Worm (Caenorhabditis elegans) whole organism, midembryonic: ENCODE results near the gene T01B10.5.

Experiments
- T22C8.4 ChIP-seq: fragments of 200-800 bp; sonication (Bioruptor generic); IDR thresholded peaks from 2 replicates; pipeline ENCODE4 v1.3.6; 2022; ENCODE audit warnings: missing genetic modification characterization, missing compliant biosample characterization
- flt-1 ChIP-seq: fragments of 200-800 bp; sonication (Bioruptor generic); IDR thresholded peaks from 2 replicates; pipeline ENCODE4 v1.3.6; 2022; ENCODE audit warnings: missing genetic modification characterization, missing compliant biosample characterization
- tab-1 ChIP-seq: fragments of 200-800 bp; sonication (Bioruptor generic); IDR thresholded peaks from 2 replicates; pipeline ENCODE4 v1.3.6; 2022; ENCODE audit warnings: missing genetic modification characterization, missing compliant biosample characterization
- ztf-23 ChIP-seq: fragments of 200-800 bp; sonication (Bioruptor generic); IDR thresholded peaks from 2 replicates; pipeline ENCODE4 v1.3.6; 2022; ENCODE audit warnings: missing genetic modification reagents, missing genetic modification characterization, missing compliant biosample characterization
- ztf-29 ChIP-seq: fragments of 200-800 bp; sonication (Bioruptor generic); IDR thresholded peaks from 2 replicates; pipeline ENCODE4 v1.3.6; 2022; ENCODE audit warnings: missing genetic modification reagents, missing genetic modification characterization, missing compliant biosample characterization

ce11 chrX:8500922-8501321 lies 5.8 kb downstream of the T01B10.5 start, which contains the start of gene grd-4:
- TF ChIP-seq tab-1 (GFP tag; lab: Robert Waterston, UW) (no peak), ztf-29 (GFP tag; lab: Robert Waterston, UW) (no peak), T22C8.4 (no peak), ztf-23 (no peak), flt-1 (GFP tag; lab: Robert Waterston, UW) (no peak)
